Worm (Caenorhabditis elegans): ENCODE results near the gene B0222.1.

ce11 chrV:9088758-9089157 is 45.3 kb upstream of the B0222.1 start:
- TF ChIP-seq zag-1 (tag; optimal IDR thresholded peaks at IDR 0.05), result no peak
- TF ChIP-seq pqm-1 (tag; optimal IDR thresholded peaks at IDR 0.05), result no peak
- TF ChIP-seq eor-1 (tag; optimal IDR thresholded peaks at IDR 0.05), result no peak
- no peak for TF ChIP-seq unc-62 (GFP tag; optimal IDR thresholded peaks at IDR 0.05)
- TF ChIP-seq nhr-11 (tag; optimal IDR thresholded peaks at IDR 0.05), result no peak
- no peak for TF ChIP-seq nhr-76 (tag; optimal IDR thresholded peaks at IDR 0.05)
- TF ChIP-seq lin-39 (tag; optimal IDR thresholded peaks at IDR 0.05), result no peak
- TF ChIP-seq ama-1 (optimal IDR thresholded peaks at IDR 0.05), result peak; percentile 99
- TF ChIP-seq ztf-11 (tag; optimal IDR thresholded peaks at IDR 0.05), result no peak
- no peak for TF ChIP-seq ZK546.5 (tag; optimal IDR thresholded peaks at IDR 0.05)
- TF ChIP-seq nhr-77 (tag; optimal IDR thresholded peaks at IDR 0.05), result no peak
- no peak for TF ChIP-seq elt-3 (tag; optimal IDR thresholded peaks at IDR 0.05)
- no peak for TF ChIP-seq ceh-16 (tag; optimal IDR thresholded peaks at IDR 0.05)
- TF ChIP-seq fos-1 (tag; optimal IDR thresholded peaks at IDR 0.05), result no peak

Measured in whole organism, L3 larva.